Worm (Caenorhabditis elegans): ENCODE data around the gene K07C5.9.

Gene K07C5.9

DNA sequence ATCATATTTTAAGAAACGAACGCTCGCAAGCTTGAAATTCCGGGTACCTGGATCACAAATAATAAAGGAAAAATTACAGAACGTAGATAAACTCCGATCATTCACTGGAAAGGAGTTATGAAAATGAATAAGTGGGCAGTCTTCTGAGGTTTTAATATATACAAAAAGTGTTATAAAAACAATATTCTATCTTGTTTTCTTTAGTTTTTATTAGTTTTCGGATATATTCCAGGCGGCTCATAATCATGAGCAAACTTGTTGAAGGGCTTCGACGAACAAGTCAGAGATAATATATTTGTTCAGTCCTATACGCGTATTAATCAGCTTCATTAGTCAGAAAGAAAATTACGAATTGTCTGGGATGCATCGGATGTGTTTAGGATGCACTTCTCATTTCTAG lies 36.0 kb downstream of the K07C5.9 start, which contains the start of gene gcy-6:
gcy-6 (minus strand) TSS at position 101 of the 400 bp plus-strand sequence.
- TF ChIP-seq elt-1 (tag; optimal IDR thresholded peaks at IDR 0.05; ENCODE audit: borderline replicate concordance, insufficient read depth): no peak
- no peak for TF ChIP-seq tbx-8 (GFP tag; optimal IDR thresholded peaks at IDR 0.05)
- no peak for TF ChIP-seq nhr-237 (tag; optimal IDR thresholded peaks at IDR 0.05)
- no peak for TF ChIP-seq elt-3 (tag; optimal IDR thresholded peaks at IDR 0.05)
- TF ChIP-seq mab-5 (tag; optimal IDR thresholded peaks at IDR 0.05): no peak
- no peak for TF ChIP-seq pha-4 (tag; optimal IDR thresholded peaks at IDR 0.05)
- TF ChIP-seq flh-1 (GFP tag; optimal IDR thresholded peaks at IDR 0.05): no peak
- TF ChIP-seq unc-62 (GFP tag; optimal IDR thresholded peaks at IDR 0.05): no peak
- TF ChIP-seq drap-1 (GFP tag; optimal IDR thresholded peaks at IDR 0.05): no peak
- no peak for TF ChIP-seq ham-2 (GFP tag; optimal IDR thresholded peaks at IDR 0.05)
- no peak for TF ChIP-seq ceh-43 (GFP tag; optimal IDR thresholded peaks at IDR 0.05)
- no peak for TF ChIP-seq nhr-12 (tag; optimal IDR thresholded peaks at IDR 0.05)
- no peak for TF ChIP-seq bed-3 (GFP tag; optimal IDR thresholded peaks at IDR 0.05)
- TF ChIP-seq mls-2 (tag; optimal IDR thresholded peaks at IDR 0.05): no peak
- no peak for TF ChIP-seq M03D4.4 (tag; optimal IDR thresholded peaks at IDR 0.05)
- TF ChIP-seq lin-13 (tag; optimal IDR thresholded peaks at IDR 0.05): no peak
- TF ChIP-seq nhr-2 (tag; optimal IDR thresholded peaks at IDR 0.05): no peak
- TF ChIP-seq nhr-76 (tag; optimal IDR thresholded peaks at IDR 0.05): no peak
- no peak for TF ChIP-seq cnd-1 (tag; optimal IDR thresholded peaks at IDR 0.05)
- TF ChIP-seq ztf-11 (tag; optimal IDR thresholded peaks at IDR 0.05): no peak

DNA sequence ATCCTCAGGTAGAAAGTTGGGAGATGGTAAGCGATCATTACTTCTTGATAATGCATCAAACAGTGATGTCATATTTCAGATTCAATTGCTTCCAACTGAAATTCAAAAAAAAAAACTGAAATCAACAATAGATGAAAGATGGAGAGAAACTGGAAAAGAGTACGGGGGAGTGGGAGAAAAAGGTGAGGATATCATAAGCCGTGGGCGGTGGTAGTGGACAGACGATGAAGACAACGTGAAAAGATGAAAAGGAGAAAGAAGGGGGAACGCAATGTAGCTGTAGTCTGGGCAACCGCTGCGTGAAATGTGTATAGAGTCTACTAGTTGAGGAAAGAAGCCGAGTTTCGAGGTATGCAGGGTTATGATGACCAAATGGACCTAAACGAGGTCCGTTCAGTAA lies 42.7 kb downstream of the K07C5.9 start, which contains the start of gene che-12:
che-12 (minus strand) TSS at position 101 of the 400 bp plus-strand sequence.
- no peak for TF ChIP-seq nhr-12 (tag; optimal IDR thresholded peaks at IDR 0.05)
- no peak for TF ChIP-seq lin-32 (GFP tag; optimal IDR thresholded peaks at IDR 0.05)
- TF ChIP-seq ces-1 (GFP tag; optimal IDR thresholded peaks at IDR 0.05): no peak
- no peak for TF ChIP-seq lin-13 (tag; optimal IDR thresholded peaks at IDR 0.05)
- TF ChIP-seq flh-1 (GFP tag; optimal IDR thresholded peaks at IDR 0.05): no peak
- TF ChIP-seq elt-1 (tag; optimal IDR thresholded peaks at IDR 0.05; ENCODE audit: borderline replicate concordance, insufficient read depth): no peak
- no peak for TF ChIP-seq ham-2 (GFP tag; optimal IDR thresholded peaks at IDR 0.05)
- TF ChIP-seq lsy-2 (tag; optimal IDR thresholded peaks at IDR 0.05): no peak
- no peak for TF ChIP-seq M03D4.4 (tag; optimal IDR thresholded peaks at IDR 0.05)
- TF ChIP-seq unc-62 (GFP tag; optimal IDR thresholded peaks at IDR 0.05): no peak
- TF ChIP-seq tbx-8 (GFP tag; optimal IDR thresholded peaks at IDR 0.05): no peak
- no peak for TF ChIP-seq mls-2 (tag; optimal IDR thresholded peaks at IDR 0.05)
- TF ChIP-seq pha-4 (tag; optimal IDR thresholded peaks at IDR 0.05): no peak
- no peak for TF ChIP-seq nhr-76 (tag; optimal IDR thresholded peaks at IDR 0.05)
- no peak for TF ChIP-seq mep-1 (tag; optimal IDR thresholded peaks at IDR 0.05)
- TF ChIP-seq ceh-43 (GFP tag; optimal IDR thresholded peaks at IDR 0.05): no peak

DNA sequence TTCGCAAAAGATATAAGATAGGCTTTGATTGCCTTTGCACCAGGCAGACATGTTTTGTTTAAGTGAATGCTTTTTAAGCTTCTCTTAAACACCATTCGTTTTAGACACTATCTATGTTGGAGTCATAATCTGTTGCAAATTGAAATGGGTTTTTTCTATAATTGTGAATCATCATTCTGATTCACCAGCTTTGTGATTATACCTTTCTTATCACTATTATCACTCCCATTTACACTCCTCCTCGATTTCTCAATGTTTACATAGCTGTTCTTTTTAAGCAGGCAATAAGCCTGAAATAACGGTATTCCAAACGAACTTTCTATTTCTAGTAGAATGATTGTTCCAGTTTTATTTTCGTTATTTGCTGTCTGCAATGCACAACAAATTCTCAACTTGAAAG lies 52.9 kb downstream of the K07C5.9 start, which contains the start of gene B0024.4:
B0024.4 (plus strand) TSS at position 301 of the 400 bp plus-strand sequence.
- TF ChIP-seq lsy-2 (tag; optimal IDR thresholded peaks at IDR 0.05) (no peak), lin-32 (GFP tag; optimal IDR thresholded peaks at IDR 0.05) (no peak), nhr-76 (tag; optimal IDR thresholded peaks at IDR 0.05) (no peak), mep-1 (tag; optimal IDR thresholded peaks at IDR 0.05) (no peak), pha-4 (tag; optimal IDR thresholded peaks at IDR 0.05) (no peak), lin-13 (tag; optimal IDR thresholded peaks at IDR 0.05) (no peak), flh-1 (GFP tag; optimal IDR thresholded peaks at IDR 0.05) (no peak), mls-2 (tag; optimal IDR thresholded peaks at IDR 0.05) (no peak), unc-120 (tag; optimal IDR thresholded peaks at IDR 0.05; ENCODE audit: poor library complexity, severe bottlenecking) (no peak), blmp-1 (tag; optimal IDR thresholded peaks at IDR 0.05) (no peak), zip-8 (tag; optimal IDR thresholded peaks at IDR 0.05) (no peak), hlh-1 (tag; optimal IDR thresholded peaks at IDR 0.05) (no peak), ces-1 (GFP tag; optimal IDR thresholded peaks at IDR 0.05) (no peak), cnd-1 (tag; optimal IDR thresholded peaks at IDR 0.05) (no peak), nhr-28 (tag; optimal IDR thresholded peaks at IDR 0.05) (no peak), ceh-83 (GFP tag; optimal IDR thresholded peaks at IDR 0.05) (no peak)
